Fruit fly (Drosophila melanogaster) whole organism: Measurements from ENCODE around the gene CG13895.

Experiments used
- CG8478 ChIP-seq: fragments of >200 bp; optimal IDR thresholded peaks from 2 replicates; lab custom pipeline; 2018; ENCODE audit warnings: inconsistent platforms
- Dll ChIP-seq: fragments of >200 bp; optimal IDR thresholded peaks from 2 replicates; lab custom pipeline; 2017
- EcR ChIP-seq, 2 experiments: fragments of >200 bp; optimal IDR thresholded peaks; 2 replicates each; lab custom pipeline; 2017; ENCODE audit warnings: missing biosample characterization in 2 of 2, missing genetic modification characterization in 2 of 2, missing genetic modification reagents in 2 of 2
- pan ChIP-seq: fragments of >200 bp; optimal IDR thresholded peaks from 2 replicates; lab custom pipeline; 2017
- psq ChIP-seq: fragments of >200 bp; optimal IDR thresholded peaks from 2 replicates; lab custom pipeline; 2017
- usp ChIP-seq: fragments of >200 bp; optimal IDR thresholded peaks from 2 replicates; lab custom pipeline; 2017; ENCODE audit warnings: missing biosample characterization, missing genetic modification characterization, mixed read lengths

dm6 chr3L:660314-661075 is 47.5 kb downstream of the CG13895 start:
- TF ChIP-seq EcR (GFP tag; optimal IDR thresholded peaks at IDR 0.05; lab: Kevin White, UChicago): no peak
- no peak for TF ChIP-seq CG8478 (lab: Kevin White, UChicago)
- TF ChIP-seq pan (lab: Kevin White, UChicago): no peak
- no peak for TF ChIP-seq psq (lab: Kevin White, UChicago)
- no peak for TF ChIP-seq usp (GFP tag; lab: Kevin White, UChicago)
- no peak for TF ChIP-seq Dll
